Fruit fly (Drosophila melanogaster) whole organism, embryonic: Measurements from ENCODE around the gene CG14131.

ENCODE experiments used
- Ada2b ChIP-seq: fragments of 200-800 bp; sonication (Bioruptor generic); IDR thresholded peaks from 2 replicates; pipeline ENCODE4 v1.3.6; 2022; ENCODE audit warnings: missing biosample characterization, missing genetic modification characterization
- CG11247 ChIP-seq: fragments of 200-800 bp; sonication (Bioruptor generic); IDR thresholded peaks from 2 replicates; pipeline ENCODE4 v1.3.6; 2022; ENCODE audit warnings: missing biosample characterization, missing genetic modification characterization
- Fer2 ChIP-seq: fragments of 200-800 bp; sonication (Bioruptor generic); optimal IDR thresholded peaks from 2 replicates; lab custom pipeline; 2018; ENCODE audit warnings: missing biosample characterization, mild to moderate bottlenecking, missing genetic modification characterization, moderate library complexity
- ems ChIP-seq: fragments of 200-800 bp; sonication (Bioruptor generic); optimal IDR thresholded peaks from 3 replicates; lab custom pipeline; 2016; ENCODE audit warnings: missing biosample characterization, missing genetic modification characterization
- lola ChIP-seq, 3 experiments: fragments of >200 bp in 2 of 3; fragments of 200-800 bp in 1 of 3; sonication (Bioruptor generic) in 1 of 3; optimal IDR thresholded peaks; 2 replicates each; lab custom pipeline; 2017 to 2019; ENCODE audit warnings: missing biosample characterization in 3 of 3, missing genetic modification characterization in 3 of 3, mild to moderate bottlenecking in 1 of 3, moderate library complexity in 1 of 3

dm6 chr3L:11788936-11789352 lies 12.1 kb downstream of the CG14131 start:
- TF ChIP-seq lola (GFP tag; optimal IDR thresholded peaks at IDR 0.05; lab: Kevin White, UChicago) (no peak), Ada2b (no peak), Fer2 (tag; lab: Kevin White, UChicago) (no peak), ems (GFP tag; lab: Kevin White, UChicago) (no peak), CG11247 (GFP tag; lab: Robert Waterston, UW) (no peak)
